Worm (Caenorhabditis elegans): ENCODE measurements around the gene clec-186.

ce11 chrIV:12871445-12871947, 5.6 kb downstream of the clec-186 start, which contains the start of gene clec-187:
- TF ChIP-seq flt-1 (GFP tag; IDR thresholded peaks at IDR 0.05) (no peak), tab-1 (GFP tag; IDR thresholded peaks at IDR 0.05) (no peak), ztf-23 (GFP tag; IDR thresholded peaks at IDR 0.05) (no peak), ztf-29 (GFP tag; IDR thresholded peaks at IDR 0.05) (no peak), klf-2 (GFP tag; conservative IDR thresholded peaks at IDR 0.05) (no peak), cog-1 (tag; optimal IDR thresholded peaks at IDR 0.05) (no peak), med-1 (GFP tag; optimal IDR thresholded peaks at IDR 0.05; ENCODE audit: insufficient read depth) (no peak), T22C8.4 (GFP tag; IDR thresholded peaks at IDR 0.05) (no peak)
